Worm (Caenorhabditis elegans) whole organism, L4 larva: ENCODE results near the gene C01G12.9.

Source experiments
- F10B5.3 ChIP-seq: sonication (generic microtip); optimal IDR thresholded peaks from 2 replicates; lab custom pipeline; 2016; ENCODE audit warnings: mild to moderate bottlenecking, missing genetic modification characterization, missing compliant biosample characterization
- mdl-1 ChIP-seq, 2 experiments: fragments of 150-350 bp in 1 of 2; sonication (generic microtip) in 1 of 2; optimal IDR thresholded peaks; 2 replicates each; lab custom pipeline; 2014 to 2017; ENCODE audit warnings: missing biosample characterization in 2 of 2, missing genetic modification characterization in 2 of 2
- nhr-11 ChIP-seq: fragments of 150-350 bp; optimal IDR thresholded peaks from 2 replicates; lab custom pipeline; 2014; ENCODE audit warnings: missing biosample characterization, missing genetic modification characterization
- nhr-76 ChIP-seq: fragments of 150-350 bp; optimal IDR thresholded peaks from 2 replicates; lab custom pipeline; 2014; ENCODE audit warnings: missing biosample characterization, missing genetic modification characterization
- zip-2 ChIP-seq: fragments of 150-350 bp; optimal IDR thresholded peaks from 2 replicates; lab custom pipeline; 2014; ENCODE audit warnings: missing biosample characterization, missing genetic modification characterization
- ztf-11 ChIP-seq: fragments of 150-350 bp; optimal IDR thresholded peaks from 2 replicates; lab custom pipeline; 2014; ENCODE audit warnings: missing biosample characterization, missing genetic modification characterization

DNA sequence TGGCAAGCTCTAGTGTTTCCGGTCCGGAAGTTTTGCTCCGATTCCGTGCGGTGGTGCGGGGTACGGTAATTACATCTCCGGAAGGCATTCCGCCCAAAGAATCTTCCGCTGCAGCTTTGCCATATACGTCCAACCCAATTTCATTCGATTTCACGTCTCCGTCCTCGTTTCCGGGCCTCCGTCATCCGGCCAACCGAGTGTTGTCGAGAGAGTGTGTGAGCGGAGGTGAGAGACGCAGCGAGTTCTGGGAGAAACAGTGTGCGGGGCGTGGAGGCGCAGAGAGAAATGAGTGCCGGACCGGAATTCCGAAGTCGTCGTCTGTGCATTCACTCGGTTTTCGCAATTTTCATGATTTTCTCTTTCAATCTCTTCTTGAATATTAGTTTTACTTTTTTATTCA is 9.5 kb upstream of the C01G12.9 start:
- TF ChIP-seq ztf-11 (tag; lab: Kevin White, UChicago) (no peak), mdl-1 (tag; optimal IDR thresholded peaks at IDR 0.05; lab: Kevin White, UChicago) (no peak), F10B5.3 (tag; lab: Kevin White, UChicago) (no peak), nhr-11 (tag; lab: Kevin White, UChicago) (no peak), zip-2 (tag; lab: Kevin White, UChicago) (no peak), nhr-76 (tag; lab: Kevin White, UChicago) (no peak)
